Worm (Caenorhabditis elegans) whole organism, late embryonic: ENCODE data around the gene hsp-12.2.
A peak's percentile ranks its signal among the peaks of the same experiment; 100 is the strongest.

Experiments used
- C08G9.2 ChIP-seq: sonication (generic microtip); optimal IDR thresholded peaks from 2 replicates; lab custom pipeline; 2016; ENCODE audit warnings: mild to moderate bottlenecking, missing genetic modification characterization, moderate library complexity, missing compliant biosample characterization
- F13H6.1 ChIP-seq: sonication (generic microtip); optimal IDR thresholded peaks from 2 replicates; lab custom pipeline; 2016; ENCODE audit warnings: missing genetic modification characterization, missing compliant biosample characterization
- K02D7.2 ChIP-seq: sonication (generic microtip); optimal IDR thresholded peaks from 2 replicates; lab custom pipeline; 2017; ENCODE audit warnings: mild to moderate bottlenecking, missing genetic modification characterization, missing compliant biosample characterization
- ahr-1 ChIP-seq: sonication (generic microtip); optimal IDR thresholded peaks from 2 replicates; lab custom pipeline; 2016; ENCODE audit warnings: missing genetic modification characterization, missing compliant biosample characterization
- ceh-14 ChIP-seq: sonication (generic microtip); optimal IDR thresholded peaks from 2 replicates; lab custom pipeline; 2016; ENCODE audit warnings: missing genotype, missing genetic modification characterization, missing compliant biosample characterization
- ceh-18 ChIP-seq: sonication (generic microtip); optimal IDR thresholded peaks from 2 replicates; lab custom pipeline; 2016; ENCODE audit warnings: missing genetic modification characterization, missing compliant biosample characterization
- ceh-2 ChIP-seq: sonication (generic microtip); optimal IDR thresholded peaks from 2 replicates; lab custom pipeline; 2016; ENCODE audit warnings: missing genotype, missing genetic modification characterization, missing compliant biosample characterization
- ceh-30 ChIP-seq: fragments of 150-350 bp; optimal IDR thresholded peaks from 2 replicates; lab custom pipeline; 2014; ENCODE audit warnings: missing biosample characterization, missing genetic modification characterization
- ceh-31 ChIP-seq: sonication (generic microtip); optimal IDR thresholded peaks from 2 replicates; lab custom pipeline; 2016; ENCODE audit warnings: missing genetic modification characterization, missing compliant biosample characterization
- ceh-6 ChIP-seq: fragments of 200-800 bp; sonication (Bioruptor generic); optimal IDR thresholded peaks from 2 replicates; lab custom pipeline; 2018; ENCODE audit warnings: mild to moderate bottlenecking, missing genetic modification characterization, missing compliant biosample characterization
- ceh-9 ChIP-seq: sonication (generic microtip); optimal IDR thresholded peaks from 2 replicates; lab custom pipeline; 2016; ENCODE audit warnings: mild to moderate bottlenecking, missing genetic modification characterization, inconsistent platforms, missing compliant biosample characterization
- che-1 ChIP-seq: sonication (generic microtip); optimal IDR thresholded peaks from 2 replicates; lab custom pipeline; 2016; ENCODE audit warnings: mild to moderate bottlenecking, missing genetic modification characterization, missing compliant biosample characterization
- dmd-4 ChIP-seq: sonication (generic microtip); optimal IDR thresholded peaks from 2 replicates; lab custom pipeline; 2016; ENCODE audit warnings: borderline replicate concordance, missing genetic modification characterization, missing compliant biosample characterization
- dve-1 ChIP-seq: sonication (generic microtip); optimal IDR thresholded peaks from 2 replicates; lab custom pipeline; 2017; ENCODE audit warnings: antibody characterized with exemption, mild to moderate bottlenecking, missing genetic modification characterization, missing compliant biosample characterization
- elt-2 ChIP-seq: sonication (generic microtip); optimal IDR thresholded peaks from 2 replicates; lab custom pipeline; 2016; ENCODE audit warnings: missing genetic modification reagents, missing genetic modification characterization, missing compliant biosample characterization
- ets-4 ChIP-seq: sonication (generic microtip); optimal IDR thresholded peaks from 2 replicates; lab custom pipeline; 2016; ENCODE audit warnings: missing genetic modification characterization, missing compliant biosample characterization
- fax-1 ChIP-seq: sonication (generic microtip); optimal IDR thresholded peaks from 2 replicates; lab custom pipeline; 2016; ENCODE audit warnings: missing genotype, missing genetic modification characterization, missing compliant biosample characterization
- fkh-6 ChIP-seq: sonication (generic microtip); optimal IDR thresholded peaks from 2 replicates; lab custom pipeline; 2016; ENCODE audit warnings: missing genetic modification characterization, missing compliant biosample characterization
- gmeb-2 ChIP-seq: sonication (generic microtip); optimal IDR thresholded peaks from 2 replicates; lab custom pipeline; 2016; ENCODE audit warnings: missing genetic modification characterization, inconsistent platforms, missing compliant biosample characterization
- hlh-13 ChIP-seq: fragments of 200-800 bp; sonication (Bioruptor generic); optimal IDR thresholded peaks from 2 replicates; lab custom pipeline; 2018; ENCODE audit warnings: mild to moderate bottlenecking, missing genetic modification characterization, missing compliant biosample characterization
- hlh-15 ChIP-seq: sonication (generic microtip); optimal IDR thresholded peaks from 2 replicates; lab custom pipeline; 2016; ENCODE audit warnings: missing genetic modification characterization, missing compliant biosample characterization
- hlh-30 ChIP-seq: sonication (generic microtip); optimal IDR thresholded peaks from 2 replicates; lab custom pipeline; 2017; ENCODE audit warnings: antibody characterized with exemption, missing genetic modification characterization, missing compliant biosample characterization; ENCODE audit not compliant: insufficient read depth
- hlh-8 ChIP-seq: sonication (generic microtip); optimal IDR thresholded peaks from 2 replicates; lab custom pipeline; 2016; ENCODE audit warnings: missing genotype, missing genetic modification characterization, missing compliant biosample characterization
- lim-6 ChIP-seq: sonication (generic microtip); optimal IDR thresholded peaks from 2 replicates; lab custom pipeline; 2016; ENCODE audit warnings: missing genetic modification characterization, missing compliant biosample characterization
- mec-3 ChIP-seq: sonication (generic microtip); optimal IDR thresholded peaks from 2 replicates; lab custom pipeline; 2016; ENCODE audit warnings: borderline replicate concordance, missing genetic modification characterization, missing compliant biosample characterization
- pha-4 ChIP-seq: fragments of 150-350 bp; optimal IDR thresholded peaks from 2 replicates; lab custom pipeline; 2018; ENCODE audit warnings: missing biosample characterization, missing genetic modification reagents, missing genetic modification characterization
- pqm-1 ChIP-seq: sonication (generic microtip); optimal IDR thresholded peaks from 2 replicates; lab custom pipeline; 2016; ENCODE audit warnings: missing genetic modification characterization, missing compliant biosample characterization
- pros-1 ChIP-seq: fragments of 150-350 bp; optimal IDR thresholded peaks from 2 replicates; lab custom pipeline; 2014; ENCODE audit warnings: missing biosample characterization, missing genetic modification reagents, missing genetic modification characterization
- ref-2 ChIP-seq: sonication (generic microtip); optimal IDR thresholded peaks from 2 replicates; lab custom pipeline; 2016; ENCODE audit warnings: missing genetic modification characterization, missing compliant biosample characterization
- rnt-1 ChIP-seq: sonication (generic microtip); optimal IDR thresholded peaks from 2 replicates; lab custom pipeline; 2016; ENCODE audit warnings: missing genetic modification characterization, missing compliant biosample characterization
- sdc-2 ChIP-seq: sonication (generic microtip); optimal IDR thresholded peaks from 2 replicates; lab custom pipeline; 2016; ENCODE audit warnings: missing genotype, missing genetic modification characterization, missing compliant biosample characterization
- tbx-2 ChIP-seq: sonication (generic microtip); optimal IDR thresholded peaks from 2 replicates; lab custom pipeline; 2016; ENCODE audit warnings: missing genetic modification characterization, missing compliant biosample characterization
- tbx-7 ChIP-seq: sonication (generic microtip); optimal IDR thresholded peaks from 2 replicates; lab custom pipeline; 2016; ENCODE audit warnings: missing genotype, missing genetic modification characterization, missing compliant biosample characterization
- unc-42 ChIP-seq: sonication (generic microtip); optimal IDR thresholded peaks from 2 replicates; lab custom pipeline; 2016; ENCODE audit warnings: missing genotype, missing genetic modification characterization, missing compliant biosample characterization
- unc-55 ChIP-seq: sonication (generic microtip); optimal IDR thresholded peaks from 2 replicates; lab custom pipeline; 2017; ENCODE audit warnings: missing biosample characterization, missing genetic modification reagents, missing genetic modification characterization
- unc-86 ChIP-seq: sonication (generic microtip); optimal IDR thresholded peaks from 2 replicates; lab custom pipeline; 2016; ENCODE audit warnings: missing genetic modification characterization, missing compliant biosample characterization
- zip-5 ChIP-seq: sonication (generic microtip); optimal IDR thresholded peaks from 2 replicates; lab custom pipeline; 2016; ENCODE audit warnings: missing genetic modification characterization, missing compliant biosample characterization
- ztf-16 ChIP-seq: sonication (generic microtip); optimal IDR thresholded peaks from 2 replicates; lab custom pipeline; 2017; ENCODE audit warnings: missing genetic modification characterization, missing compliant biosample characterization

hsp-12.2 gene

DNA sequence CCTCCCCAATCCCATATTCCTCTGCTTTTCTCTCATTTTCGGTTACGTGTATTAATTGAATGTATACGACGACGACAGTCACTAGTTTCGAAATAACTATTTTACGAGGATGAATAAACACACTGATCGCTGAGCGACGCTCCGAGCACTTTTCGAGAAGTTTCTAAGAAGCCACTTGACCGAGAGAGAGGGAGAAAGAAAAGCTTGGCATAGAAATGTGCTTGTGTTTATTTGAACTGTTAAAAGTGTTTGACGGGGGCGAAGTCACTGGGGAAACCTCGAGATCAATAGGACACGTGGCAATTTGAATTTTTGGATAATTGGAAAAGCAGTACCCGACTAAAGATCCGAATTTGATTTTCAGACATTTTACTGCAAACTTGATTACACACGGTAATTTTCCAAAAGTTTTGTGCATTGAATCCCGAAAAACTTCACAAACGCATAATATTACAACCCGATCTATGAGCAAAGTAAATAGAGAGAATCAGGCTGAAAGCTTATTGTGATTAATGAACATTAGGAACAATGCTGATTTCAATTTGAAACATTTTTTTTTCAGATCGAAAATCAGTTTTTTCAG lies 1.3 kb upstream of the hsp-12.2 start (continued):
- TF ChIP-seq hlh-30 (tag; lab: Kevin White, UChicago) (peak; percentile 33), ztf-16 (no peak), mec-3 (tag; lab: Kevin White, UChicago) (no peak), hlh-13 (no peak), dmd-4 (tag; lab: Kevin White, UChicago) (no peak), lim-6 (no peak), dve-1 (no peak)

DNA sequence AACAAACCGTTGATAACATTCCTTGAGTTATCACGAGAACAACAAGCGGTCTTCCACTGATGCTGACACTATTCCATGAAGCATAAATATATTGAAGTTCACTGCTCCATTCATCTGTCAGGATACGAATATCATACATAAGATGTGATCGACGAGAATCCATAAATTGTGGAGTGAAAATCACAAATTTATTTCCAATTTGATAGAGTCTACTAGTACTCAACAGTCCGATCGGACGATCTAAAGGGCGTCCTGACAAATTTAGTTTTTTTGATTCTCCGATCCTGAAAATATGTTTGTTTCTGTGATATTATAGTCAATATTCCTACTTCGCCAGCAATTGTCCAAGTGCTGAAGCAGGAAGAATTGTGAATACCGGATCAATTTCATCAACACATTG lies 4.3 kb downstream of the hsp-12.2 start:
- TF ChIP-seq ceh-6 (GFP tag; lab: Kevin White, UChicago) (no peak), ceh-9 (tag; lab: Kevin White, UChicago) (no peak), tbx-2 (tag; lab: Kevin White, UChicago) (no peak)

DNA sequence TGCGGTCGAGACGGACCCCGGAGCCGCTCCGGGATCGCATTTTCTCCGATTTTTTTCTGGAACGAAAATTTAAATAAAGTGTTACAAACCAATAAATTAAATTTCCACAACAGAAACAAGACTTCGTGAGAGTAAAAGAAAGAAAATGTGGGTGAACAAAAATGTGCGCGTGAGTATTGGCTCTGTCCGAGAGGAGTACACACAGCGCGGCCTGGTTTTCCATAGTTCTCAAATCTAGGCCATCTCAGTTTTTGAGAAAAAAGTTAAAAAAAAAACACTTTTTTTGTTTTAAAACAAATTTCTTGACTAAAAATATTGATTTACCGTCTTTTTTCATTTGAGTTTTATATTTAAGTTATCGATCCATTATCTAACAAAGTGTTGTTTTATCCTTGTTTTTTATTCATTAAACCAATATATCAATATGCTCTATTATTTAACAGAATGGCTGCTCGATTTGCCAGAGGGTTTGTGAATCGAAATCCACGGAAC lies 6.7 kb downstream of the hsp-12.2 start, which contains the start of the genes C14B9.8 and mrpl-18:
C14B9.8 (minus strand) TSS at position 56 of the 492 bp plus-strand sequence.
mrpl-18 (plus strand) TSS at position 442 of the 492 bp plus-strand sequence.
- TF ChIP-seq F13H6.1 (tag; lab: Kevin White, UChicago) (peak; percentile 52), lim-6 (peak; percentile 63), unc-42 (peak; percentile 55), che-1 (tag; lab: Kevin White, UChicago) (no peak), ztf-16 (peak; percentile 30), hlh-8 (tag; lab: Kevin White, UChicago) (peak; percentile 81), rnt-1 (tag; lab: Kevin White, UChicago) (peak; percentile 71), ceh-18 (tag; lab: Kevin White, UChicago) (peak; percentile 8), gmeb-2 (no peak), unc-86 (tag; lab: Kevin White, UChicago) (peak; percentile 29), elt-2 (tag; lab: Kevin White, UChicago) (peak; percentile 85), hlh-15 (tag; lab: Kevin White, UChicago) (peak; percentile 2), ceh-30 (tag; lab: Kevin White, UChicago) (no peak), zip-5 (tag; lab: Kevin White, UChicago) (peak; percentile 88), ref-2 (peak; percentile 83), fkh-6 (tag; lab: Kevin White, UChicago) (peak; percentile 64), fax-1 (tag; lab: Kevin White, UChicago) (peak; percentile 74), unc-55 (GFP tag; lab: Kevin White, UChicago) (no peak), mec-3 (tag; lab: Kevin White, UChicago) (peak; percentile 17), K02D7.2 (tag; lab: Kevin White, UChicago) (no peak), pqm-1 (tag; lab: Kevin White, UChicago) (peak; percentile 4), hlh-30 (tag; lab: Kevin White, UChicago) (no peak), ceh-31 (peak; percentile 95), C08G9.2 (peak; percentile 96), ceh-2 (tag; lab: Kevin White, UChicago) (peak; percentile 94), sdc-2 (peak; percentile 52), ets-4 (tag; lab: Kevin White, UChicago) (peak; percentile 84), tbx-7 (tag; lab: Kevin White, UChicago) (peak; percentile 98), tbx-2 (tag; lab: Kevin White, UChicago) (peak; percentile 95), ahr-1 (tag; lab: Kevin White, UChicago) (peak; percentile 56), ceh-14 (tag; lab: Kevin White, UChicago) (peak; percentile 2), pros-1 (no peak), pha-4 (tag; lab: Kevin White, UChicago) (no peak)
